Worm (Caenorhabditis elegans): ENCODE results near the gene trx-1.

The trx-1 gene

ce11 chrII:7753500-7753899, at the start of gene trx-1:
Gene trx-1 (minus strand): TSS chrII:7753600.
- TF ChIP-seq med-1 (GFP tag; optimal IDR thresholded peaks at IDR 0.05; ENCODE audit: insufficient read depth) = no peak
- TF ChIP-seq ztf-29 (GFP tag; IDR thresholded peaks at IDR 0.05) = no peak
- no peak for TF ChIP-seq ztf-23 (GFP tag; IDR thresholded peaks at IDR 0.05)
- no peak for TF ChIP-seq klf-2 (GFP tag; conservative IDR thresholded peaks at IDR 0.05)
- no peak for TF ChIP-seq tab-1 (GFP tag; IDR thresholded peaks at IDR 0.05)
- TF ChIP-seq flt-1 (GFP tag; IDR thresholded peaks at IDR 0.05) = no peak
- no peak for TF ChIP-seq T22C8.4 (GFP tag; IDR thresholded peaks at IDR 0.05)
- TF ChIP-seq cog-1 (tag; optimal IDR thresholded peaks at IDR 0.05) = no peak
- no peak for TF ChIP-seq ref-1 (GFP tag; conservative IDR thresholded peaks at IDR 0.05)

- TF ChIP-seq ztf-29 (GFP tag; IDR thresholded peaks at IDR 0.05) = no peak
- TF ChIP-seq med-1 (GFP tag; optimal IDR thresholded peaks at IDR 0.05; ENCODE audit: insufficient read depth) = no peak
- no peak for TF ChIP-seq ztf-23 (GFP tag; IDR thresholded peaks at IDR 0.05)
- no peak for TF ChIP-seq flt-1 (GFP tag; IDR thresholded peaks at IDR 0.05)
- no peak for TF ChIP-seq klf-2 (GFP tag; conservative IDR thresholded peaks at IDR 0.05)
- TF ChIP-seq cog-1 (tag; optimal IDR thresholded peaks at IDR 0.05) = no peak
- no peak for TF ChIP-seq T22C8.4 (GFP tag; IDR thresholded peaks at IDR 0.05)
- no peak for TF ChIP-seq ref-1 (GFP tag; conservative IDR thresholded peaks at IDR 0.05)
Observed at ce11 chrII:7803174-7803573, 49.8 kb upstream of the trx-1 start.

- TF ChIP-seq ztf-29 (GFP tag; IDR thresholded peaks at IDR 0.05) (no peak), flt-1 (GFP tag; IDR thresholded peaks at IDR 0.05) (no peak), ztf-23 (GFP tag; IDR thresholded peaks at IDR 0.05) (no peak), tab-1 (GFP tag; IDR thresholded peaks at IDR 0.05) (no peak), klf-2 (GFP tag; conservative IDR thresholded peaks at IDR 0.05) (no peak), ref-1 (GFP tag; conservative IDR thresholded peaks at IDR 0.05) (no peak), T22C8.4 (GFP tag; IDR thresholded peaks at IDR 0.05) (no peak), cog-1 (tag; optimal IDR thresholded peaks at IDR 0.05) (no peak), med-1 (GFP tag; optimal IDR thresholded peaks at IDR 0.05; ENCODE audit: insufficient read depth) (no peak)
Observed at ce11 chrII:7801899-7802298, 48.5 kb upstream of the trx-1 start.

- TF ChIP-seq klf-2 (GFP tag; conservative IDR thresholded peaks at IDR 0.05) (no peak), cog-1 (tag; optimal IDR thresholded peaks at IDR 0.05) (no peak), ztf-29 (GFP tag; IDR thresholded peaks at IDR 0.05) (no peak), med-1 (GFP tag; optimal IDR thresholded peaks at IDR 0.05; ENCODE audit: insufficient read depth) (no peak), T22C8.4 (GFP tag; IDR thresholded peaks at IDR 0.05) (no peak), ztf-23 (GFP tag; IDR thresholded peaks at IDR 0.05) (no peak), flt-1 (GFP tag; IDR thresholded peaks at IDR 0.05) (no peak), ref-1 (GFP tag; conservative IDR thresholded peaks at IDR 0.05) (no peak), tab-1 (GFP tag; IDR thresholded peaks at IDR 0.05) (no peak)
Observed at ce11 chrII:7801255-7801654, 47.9 kb upstream of the trx-1 start.

- TF ChIP-seq flt-1 (GFP tag; IDR thresholded peaks at IDR 0.05) (no peak), tab-1 (GFP tag; IDR thresholded peaks at IDR 0.05) (no peak), ref-1 (GFP tag; conservative IDR thresholded peaks at IDR 0.05) (no peak), cog-1 (tag; optimal IDR thresholded peaks at IDR 0.05) (no peak), ztf-29 (GFP tag; IDR thresholded peaks at IDR 0.05) (no peak), ztf-23 (GFP tag; IDR thresholded peaks at IDR 0.05) (no peak), klf-2 (GFP tag; conservative IDR thresholded peaks at IDR 0.05) (no peak), med-1 (GFP tag; optimal IDR thresholded peaks at IDR 0.05; ENCODE audit: insufficient read depth) (no peak), T22C8.4 (GFP tag; IDR thresholded peaks at IDR 0.05) (no peak)
Observed at ce11 chrII:7795299-7795698, 41.9 kb upstream of the trx-1 start.

- TF ChIP-seq flt-1 (GFP tag; IDR thresholded peaks at IDR 0.05) = no peak
- no peak for TF ChIP-seq klf-2 (GFP tag; conservative IDR thresholded peaks at IDR 0.05)
- TF ChIP-seq ref-1 (GFP tag; conservative IDR thresholded peaks at IDR 0.05) = no peak
- no peak for TF ChIP-seq ztf-23 (GFP tag; IDR thresholded peaks at IDR 0.05)
- TF ChIP-seq T22C8.4 (GFP tag; IDR thresholded peaks at IDR 0.05) = no peak
- TF ChIP-seq cog-1 (tag; optimal IDR thresholded peaks at IDR 0.05) = no peak
- no peak for TF ChIP-seq ztf-29 (GFP tag; IDR thresholded peaks at IDR 0.05)
- TF ChIP-seq tab-1 (GFP tag; IDR thresholded peaks at IDR 0.05) = no peak
- no peak for TF ChIP-seq med-1 (GFP tag; optimal IDR thresholded peaks at IDR 0.05; ENCODE audit: insufficient read depth)
Observed at ce11 chrII:7794222-7794621, 40.8 kb upstream of the trx-1 start, which contains the start of gene glr-4. Gene glr-4 (minus strand): TSS chrII:7794322.

- TF ChIP-seq flt-1 (GFP tag; IDR thresholded peaks at IDR 0.05) (no peak), cog-1 (tag; optimal IDR thresholded peaks at IDR 0.05) (no peak), ztf-29 (GFP tag; IDR thresholded peaks at IDR 0.05) (no peak), tab-1 (GFP tag; IDR thresholded peaks at IDR 0.05) (no peak), med-1 (GFP tag; optimal IDR thresholded peaks at IDR 0.05; ENCODE audit: insufficient read depth) (no peak), T22C8.4 (GFP tag; IDR thresholded peaks at IDR 0.05) (no peak), ztf-23 (GFP tag; IDR thresholded peaks at IDR 0.05) (no peak), klf-2 (GFP tag; conservative IDR thresholded peaks at IDR 0.05) (no peak)
Observed at ce11 chrII:7792514-7792913, 39.1 kb upstream of the trx-1 start.

ce11 chrII:7791408-7792050, 38.1 kb upstream of the trx-1 start:
- no peak for TF ChIP-seq ref-1 (GFP tag; conservative IDR thresholded peaks at IDR 0.05)
- no peak for TF ChIP-seq klf-2 (GFP tag; conservative IDR thresholded peaks at IDR 0.05)
- no peak for TF ChIP-seq ztf-23 (GFP tag; IDR thresholded peaks at IDR 0.05)
- TF ChIP-seq cog-1 (tag; optimal IDR thresholded peaks at IDR 0.05) = no peak
- TF ChIP-seq tab-1 (GFP tag; IDR thresholded peaks at IDR 0.05) = no peak
- TF ChIP-seq flt-1 (GFP tag; IDR thresholded peaks at IDR 0.05) = no peak
- TF ChIP-seq T22C8.4 (GFP tag; IDR thresholded peaks at IDR 0.05) = no peak
- TF ChIP-seq med-1 (GFP tag; optimal IDR thresholded peaks at IDR 0.05; ENCODE audit: insufficient read depth) = no peak
- TF ChIP-seq ztf-29 (GFP tag; IDR thresholded peaks at IDR 0.05) = no peak

ce11 chrII:7790324-7790898, 37.0 kb upstream of the trx-1 start, which contains the start of gene srlf-1:
Gene srlf-1 (plus strand): TSS chrII:7790591.
- TF ChIP-seq ztf-23 (GFP tag; IDR thresholded peaks at IDR 0.05) (no peak), flt-1 (GFP tag; IDR thresholded peaks at IDR 0.05) (no peak), klf-2 (GFP tag; conservative IDR thresholded peaks at IDR 0.05) (no peak), tab-1 (GFP tag; IDR thresholded peaks at IDR 0.05) (no peak), cog-1 (tag; optimal IDR thresholded peaks at IDR 0.05) (no peak), ref-1 (GFP tag; conservative IDR thresholded peaks at IDR 0.05) (no peak), med-1 (GFP tag; optimal IDR thresholded peaks at IDR 0.05; ENCODE audit: insufficient read depth) (no peak), ztf-29 (GFP tag; IDR thresholded peaks at IDR 0.05) (no peak), T22C8.4 (GFP tag; IDR thresholded peaks at IDR 0.05) (no peak)

Data from whole organism, midembryonic.